Worm (Caenorhabditis elegans) whole organism, midembryonic: ENCODE measurements around the gene M04D8.7.
"Not testable (repeated sequence)": the region's sequence is repeated elsewhere in the genome, so short reads cannot be mapped to it uniquely, and the experiment has no call there.

ENCODE experiments used
- T22C8.4 ChIP-seq: fragments of 200-800 bp; sonication (Bioruptor generic); IDR thresholded peaks from 2 replicates; pipeline ENCODE4 v1.3.6; 2022; ENCODE audit warnings: missing genetic modification characterization, missing compliant biosample characterization
- cog-1 ChIP-seq: sonication (generic microtip); optimal IDR thresholded peaks from 2 replicates; lab custom pipeline; 2016; ENCODE audit warnings: missing genetic modification characterization, missing compliant biosample characterization
- flt-1 ChIP-seq: fragments of 200-800 bp; sonication (Bioruptor generic); IDR thresholded peaks from 2 replicates; pipeline ENCODE4 v1.3.6; 2022; ENCODE audit warnings: missing genetic modification characterization, missing compliant biosample characterization
- klf-2 ChIP-seq: fragments of 200-800 bp; sonication (Bioruptor generic); conservative IDR thresholded peaks from 2 replicates; pipeline ENCODE4 v1.3.6; 2022; ENCODE audit warnings: missing genetic modification reagents, missing genetic modification characterization, missing compliant biosample characterization
- med-1 ChIP-seq: sonication (generic microtip); optimal IDR thresholded peaks from 2 replicates; lab custom pipeline; 2017; ENCODE audit warnings: missing genetic modification characterization, mild to moderate bottlenecking, missing compliant biosample characterization, antibody characterized with exemption, missing genetic modification reagents; ENCODE audit not compliant: insufficient read depth
- ref-1 ChIP-seq: fragments of 200-800 bp; sonication (Bioruptor generic); conservative IDR thresholded peaks from 2 replicates; pipeline ENCODE4 v1.3.6; 2022; ENCODE audit warnings: missing genetic modification reagents, missing genetic modification characterization, missing compliant biosample characterization
- tab-1 ChIP-seq: fragments of 200-800 bp; sonication (Bioruptor generic); IDR thresholded peaks from 2 replicates; pipeline ENCODE4 v1.3.6; 2022; ENCODE audit warnings: missing genetic modification characterization, missing compliant biosample characterization
- ztf-23 ChIP-seq: fragments of 200-800 bp; sonication (Bioruptor generic); IDR thresholded peaks from 2 replicates; pipeline ENCODE4 v1.3.6; 2022; ENCODE audit warnings: missing genetic modification reagents, missing genetic modification characterization, missing compliant biosample characterization
- ztf-29 ChIP-seq: fragments of 200-800 bp; sonication (Bioruptor generic); IDR thresholded peaks from 2 replicates; pipeline ENCODE4 v1.3.6; 2022; ENCODE audit warnings: missing genetic modification reagents, missing genetic modification characterization, missing compliant biosample characterization

M04D8.7 gene

ce11 chrIII:10030549-10030948 lies 6.7 kb upstream of the M04D8.7 start, which contains the start of gene M04D8.4:
Gene M04D8.4, minus strand, starts transcription at chrIII:10030649.
- TF ChIP-seq ztf-23 (GFP tag; lab: Robert Waterston, UW) (no peak), tab-1 (GFP tag; lab: Robert Waterston, UW) (no peak), ztf-29 (no peak)

ce11 chrIII:10033213-10033612 lies 4.0 kb upstream of the M04D8.7 start, which contains the start of gene M04D8.5:
Gene M04D8.5, minus strand, starts transcription at chrIII:10033313.
- TF ChIP-seq ref-1 (no peak), klf-2 (no peak), flt-1 (GFP tag; lab: Robert Waterston, UW) (no peak), T22C8.4 (GFP tag; lab: Robert Waterston, UW) (no peak), tab-1 (GFP tag; lab: Robert Waterston, UW) (no peak), cog-1 (no peak), ztf-23 (GFP tag; lab: Robert Waterston, UW) (no peak), ztf-29 (no peak), med-1 (no peak)

- TF ChIP-seq med-1 = no peak
- no peak for TF ChIP-seq cog-1
Measured at ce11 chrIII:10033881-10034280, 3.4 kb upstream of the M04D8.7 start, which contains the start of gene M04D8.8. Gene M04D8.8, plus strand, starts transcription at chrIII:10034181.

ce11 chrIII:10035783-10036182 lies 1.5 kb upstream of the M04D8.7 start, which contains the start of gene xbx-3:
Gene xbx-3, plus strand, starts transcription at chrIII:10035945.
- no peak for TF ChIP-seq flt-1 (GFP tag; lab: Robert Waterston, UW)
- no peak for TF ChIP-seq T22C8.4 (GFP tag; lab: Robert Waterston, UW)
- no peak for TF ChIP-seq ztf-29
- no peak for TF ChIP-seq med-1

- TF ChIP-seq ztf-29 = no peak
- TF ChIP-seq cog-1 = no peak
- TF ChIP-seq klf-2 = no peak
- TF ChIP-seq tab-1 (GFP tag; lab: Robert Waterston, UW) = no peak
- no peak for TF ChIP-seq ztf-23 (GFP tag; lab: Robert Waterston, UW)
- TF ChIP-seq ref-1 = no peak
- no peak for TF ChIP-seq flt-1 (GFP tag; lab: Robert Waterston, UW)
- no peak for TF ChIP-seq med-1
- TF ChIP-seq T22C8.4 (GFP tag; lab: Robert Waterston, UW) = no peak
Measured at ce11 chrIII:10040013-10040412, 2.8 kb downstream of the M04D8.7 start, which contains the start of gene T16G12.7. Gene T16G12.7, minus strand, starts transcription at chrIII:10040113.

ce11 chrIII:10049682-10050081 lies 12.4 kb downstream of the M04D8.7 start, which contains the start of gene T16G12.1:
Gene T16G12.1, minus strand, starts transcription at chrIII:10049857.
- no peak for TF ChIP-seq cog-1
- TF ChIP-seq flt-1 (GFP tag; lab: Robert Waterston, UW) = no peak

ce11 chrIII:10050321-10050720 lies 13.1 kb downstream of the M04D8.7 start, which contains the start of gene T16G12.3:
Gene T16G12.3, plus strand, starts transcription at chrIII:10050621.
- not testable (repeated sequence) for TF ChIP-seq ref-1; tab-1 (GFP tag; lab: Robert Waterston, UW); flt-1 (GFP tag; lab: Robert Waterston, UW)

- TF ChIP-seq med-1; cog-1; ztf-23 (GFP tag; lab: Robert Waterston, UW): not testable (repeated sequence)
Measured at ce11 chrIII:10053312-10053711, 16.1 kb downstream of the M04D8.7 start, which contains the start of gene T16G12.12. Gene T16G12.12, plus strand, starts transcription at chrIII:10053612.

- TF ChIP-seq ref-1 (no peak), ztf-29 (no peak), klf-2 (no peak), flt-1 (GFP tag; lab: Robert Waterston, UW) (no peak), ztf-23 (GFP tag; lab: Robert Waterston, UW) (no peak), T22C8.4 (GFP tag; lab: Robert Waterston, UW) (no peak), cog-1 (no peak)
Measured at ce11 chrIII:10056033-10056432, 18.8 kb downstream of the M04D8.7 start, which contains the start of gene T16G12.10. Gene T16G12.10, minus strand, starts transcription at chrIII:10056133.

ce11 chrIII:10057518-10057917 lies 20.3 kb downstream of the M04D8.7 start, which contains the start of gene T16G12.4:
Gene T16G12.4, plus strand, starts transcription at chrIII:10057818.
- no peak for TF ChIP-seq med-1
- no peak for TF ChIP-seq klf-2
- no peak for TF ChIP-seq cog-1
- no peak for TF ChIP-seq T22C8.4 (GFP tag; lab: Robert Waterston, UW)
- no peak for TF ChIP-seq tab-1 (GFP tag; lab: Robert Waterston, UW)
- no peak for TF ChIP-seq ztf-23 (GFP tag; lab: Robert Waterston, UW)

ce11 chrIII:10059002-10059401 lies 21.8 kb downstream of the M04D8.7 start, which contains the start of gene T16G12.8:
Gene T16G12.8, plus strand, starts transcription at chrIII:10059302.
- TF ChIP-seq cog-1 (no peak), ref-1 (no peak)

ce11 chrIII:10060573-10060972 lies 23.3 kb downstream of the M04D8.7 start, which contains the start of gene T16G12.13:
Gene T16G12.13, plus strand, starts transcription at chrIII:10060865.
- TF ChIP-seq cog-1 (no peak), med-1 (no peak), flt-1 (GFP tag; lab: Robert Waterston, UW) (no peak), ztf-23 (GFP tag; lab: Robert Waterston, UW) (no peak), T22C8.4 (GFP tag; lab: Robert Waterston, UW) (no peak), klf-2 (no peak), ref-1 (no peak), ztf-29 (no peak), tab-1 (GFP tag; lab: Robert Waterston, UW) (no peak)
